Worm (Caenorhabditis elegans) whole organism, L4/young adult: ENCODE data around the gene srx-104.

Experiments
- W03F9.2 ChIP-seq: fragments of 150-350 bp; optimal IDR thresholded peaks from 2 replicates; lab custom pipeline; 2014; ENCODE audit warnings: missing biosample characterization, missing genetic modification characterization
- him-1 ChIP-seq: sonication (generic microtip); optimal IDR thresholded peaks from 2 replicates; lab custom pipeline; 2016; ENCODE audit warnings: missing genotype, missing genetic modification reagents, missing genetic modification characterization, missing compliant biosample characterization

DNA sequence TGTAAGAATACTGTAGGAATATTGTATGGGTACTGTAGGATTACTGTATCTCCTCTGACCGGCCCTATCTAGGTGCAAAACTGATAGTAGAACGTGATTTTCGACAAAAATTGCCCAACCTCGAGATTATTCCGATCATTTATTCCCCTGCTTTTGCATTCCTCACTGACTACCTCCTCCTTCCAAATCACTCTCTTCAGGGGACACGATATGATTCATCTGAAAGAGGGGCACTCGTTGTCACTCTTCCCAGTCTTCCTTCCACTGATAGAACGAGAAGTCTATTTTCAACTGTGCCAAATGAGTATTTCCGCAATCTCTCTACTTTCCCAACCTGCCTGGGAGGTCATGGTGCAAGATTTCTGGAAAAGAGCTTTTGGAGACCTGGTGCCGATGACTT lies 40.2 kb upstream of the srx-104 start, which contains the start of gene F12E12.2:
- no peak for TF ChIP-seq him-1 (tag; lab: Kevin White, UChicago)
- TF ChIP-seq W03F9.2 (tag; lab: Kevin White, UChicago): no peak
